Fruit fly (Drosophila melanogaster) whole organism, embryonic: ENCODE results near the gene alphaTub84B.

ENCODE experiments used
- Abd-B ChIP-seq: fragments of 200-800 bp; sonication (Bioruptor generic); optimal IDR thresholded peaks from 2 replicates; lab custom pipeline; 2018; ENCODE audit warnings: missing biosample characterization, mild to moderate bottlenecking, missing genetic modification characterization, moderate library complexity
- CG10267 ChIP-seq: fragments of 200-800 bp; sonication (Bioruptor generic); optimal IDR thresholded peaks from 2 replicates; lab custom pipeline; 2018; ENCODE audit warnings: missing biosample characterization, mild to moderate bottlenecking, missing genetic modification characterization, moderate library complexity
- CG10462 ChIP-seq: fragments of 200-800 bp; sonication (Bioruptor generic); optimal IDR thresholded peaks from 2 replicates; lab custom pipeline; 2016; ENCODE audit warnings: missing biosample characterization, missing genetic modification characterization
- CG11456 ChIP-seq: fragments of 200-800 bp; sonication (Bioruptor generic); IDR thresholded peaks from 3 replicates; pipeline ENCODE4 v1.3.6; 2022; ENCODE audit warnings: missing biosample characterization, missing genetic modification characterization
- CG15479 ChIP-seq: fragments of 200-800 bp; sonication (Bioruptor generic); optimal IDR thresholded peaks from 3 replicates; lab custom pipeline; 2019; ENCODE audit warnings: missing biosample characterization, mild to moderate bottlenecking, missing genetic modification characterization, moderate library complexity
- CG17186 ChIP-seq: fragments of 200-800 bp; sonication (Bioruptor generic); optimal IDR thresholded peaks from 3 replicates; lab custom pipeline; 2017; ENCODE audit warnings: missing biosample characterization, missing genetic modification reagents, missing genetic modification characterization
- CG18619 ChIP-seq: fragments of 200-800 bp; sonication (Bioruptor generic); optimal IDR thresholded peaks from 3 replicates; lab custom pipeline; 2017; ENCODE audit warnings: missing biosample characterization, mild to moderate bottlenecking, missing genetic modification characterization
- CG31224 ChIP-seq: fragments of 200-800 bp; sonication (Bioruptor generic); IDR thresholded peaks from 2 replicates; pipeline ENCODE4 v1.3.6; 2022; ENCODE audit warnings: missing biosample characterization, missing genetic modification characterization
- CG31388 ChIP-seq: fragments of 200-800 bp; sonication (Bioruptor generic); optimal IDR thresholded peaks from 2 replicates; lab custom pipeline; 2016; ENCODE audit warnings: missing biosample characterization, missing genetic modification characterization
- CG34376 ChIP-seq: fragments of 200-800 bp; sonication (Bioruptor generic); optimal IDR thresholded peaks from 2 replicates; lab custom pipeline; 2018; ENCODE audit warnings: missing biosample characterization, mild to moderate bottlenecking, missing genetic modification characterization
- CG4617 ChIP-seq: fragments of 200-800 bp; sonication (Bioruptor generic); optimal IDR thresholded peaks from 3 replicates; lab custom pipeline; 2016; ENCODE audit warnings: missing biosample characterization, missing genetic modification characterization, borderline replicate concordance
- CG7372 ChIP-seq: fragments of 200-800 bp; sonication (Bioruptor generic); IDR thresholded peaks from 2 replicates; pipeline ENCODE4 v1.3.6; 2022; ENCODE audit warnings: missing biosample characterization, missing genetic modification characterization
- CG9437 ChIP-seq: fragments of 200-800 bp; sonication (Bioruptor generic); optimal IDR thresholded peaks from 2 replicates; lab custom pipeline; 2018; ENCODE audit warnings: missing biosample characterization, mild to moderate bottlenecking, missing genetic modification characterization
- CG9727 ChIP-seq: fragments of 200-800 bp; sonication (Bioruptor generic); optimal IDR thresholded peaks from 3 replicates; lab custom pipeline; 2017; ENCODE audit warnings: missing biosample characterization, mild to moderate bottlenecking, missing genetic modification characterization
- Deaf1 ChIP-seq: fragments of 200-800 bp; optimal IDR thresholded peaks from 3 replicates; lab custom pipeline; 2019; ENCODE audit warnings: missing biosample characterization, mild to moderate bottlenecking, missing genetic modification characterization, moderate library complexity
- ERR ChIP-seq: fragments of 200-800 bp; sonication (Bioruptor generic); optimal IDR thresholded peaks from 2 replicates; lab custom pipeline; 2016; ENCODE audit warnings: missing biosample characterization, missing genetic modification characterization
- Elba2 ChIP-seq: fragments of 200-800 bp; sonication (Bioruptor generic); optimal IDR thresholded peaks from 3 replicates; lab custom pipeline; 2016; ENCODE audit warnings: missing biosample characterization, missing genetic modification characterization
- Ets65A ChIP-seq: fragments of 200-800 bp; sonication (Bioruptor generic); peaks from one replicate; lab custom pipeline; 2016; ENCODE audit warnings: missing biosample characterization, missing genetic modification characterization
- Gsc ChIP-seq: fragments of 200-800 bp; sonication (Bioruptor generic); IDR thresholded peaks from 2 replicates; pipeline ENCODE4 v1.3.6; 2022; ENCODE audit warnings: missing biosample characterization, missing genetic modification characterization
- H2.0 ChIP-seq: fragments of 200-800 bp; sonication (Bioruptor generic); IDR thresholded peaks from 2 replicates; pipeline ENCODE4 v1.3.6; 2022; ENCODE audit warnings: missing biosample characterization, missing genetic modification characterization
- Hmx ChIP-seq: fragments of 200-800 bp; sonication (Bioruptor generic); optimal IDR thresholded peaks from 2 replicates; lab custom pipeline; 2016; ENCODE audit warnings: missing biosample characterization, missing genetic modification characterization
- Nf-YA ChIP-seq: fragments of 200-800 bp; sonication (Bioruptor generic); IDR thresholded peaks from 2 replicates; pipeline ENCODE4 v1.3.6; 2022; ENCODE audit warnings: missing biosample characterization, missing genetic modification characterization
- NfI ChIP-seq: fragments of 200-800 bp; sonication (Bioruptor generic); optimal IDR thresholded peaks from 3 replicates; lab custom pipeline; 2018; ENCODE audit warnings: missing biosample characterization, mild to moderate bottlenecking, missing genetic modification characterization, moderate library complexity
- Xbp1 ChIP-seq: fragments of 200-800 bp; sonication (Bioruptor generic); optimal IDR thresholded peaks from 3 replicates; lab custom pipeline; 2016; ENCODE audit warnings: missing biosample characterization, mild to moderate bottlenecking, missing genetic modification characterization
- crc ChIP-seq: fragments of 200-800 bp; sonication (Bioruptor generic); optimal IDR thresholded peaks from 2 replicates; lab custom pipeline; 2016; ENCODE audit warnings: missing biosample characterization, missing genetic modification characterization
- cwo ChIP-seq: fragments of 200-800 bp; sonication (Bioruptor generic); optimal IDR thresholded peaks from 3 replicates; lab custom pipeline; 2017; ENCODE audit warnings: missing biosample characterization, missing genetic modification characterization, mild to moderate bottlenecking, moderate library complexity, missing genetic modification reagents
- dysf ChIP-seq: fragments of 200-800 bp; sonication (Bioruptor generic); IDR thresholded peaks from 3 replicates; pipeline ENCODE4 v1.3.6; 2022; ENCODE audit warnings: missing biosample characterization, missing genetic modification characterization
- exex ChIP-seq: fragments of 200-800 bp; sonication (Bioruptor generic); optimal IDR thresholded peaks from 4 replicates; lab custom pipeline; 2018; ENCODE audit warnings: missing biosample characterization, mild to moderate bottlenecking, missing genetic modification characterization, moderate library complexity
- eyg ChIP-seq: fragments of 200-800 bp; sonication (Bioruptor generic); optimal IDR thresholded peaks from 3 replicates; lab custom pipeline; 2016; ENCODE audit warnings: missing biosample characterization, missing genetic modification characterization
- ind ChIP-seq: fragments of 200-800 bp; sonication (Bioruptor generic); optimal IDR thresholded peaks from 3 replicates; lab custom pipeline; 2016; ENCODE audit warnings: missing biosample characterization, missing genetic modification characterization
- pita ChIP-seq: fragments of 200-800 bp; sonication (Bioruptor generic); optimal IDR thresholded peaks from 2 replicates; lab custom pipeline; 2017; ENCODE audit warnings: missing biosample characterization, mild to moderate bottlenecking, missing genetic modification characterization
- repo ChIP-seq: fragments of 200-800 bp; sonication (Bioruptor generic); optimal IDR thresholded peaks from 2 replicates; lab custom pipeline; 2016; ENCODE audit warnings: missing biosample characterization, missing genetic modification characterization
- run ChIP-seq: fragments of 200-800 bp; sonication (Bioruptor generic); optimal IDR thresholded peaks from 3 replicates; lab custom pipeline; 2018; ENCODE audit warnings: missing biosample characterization, mild to moderate bottlenecking, missing genetic modification characterization
- sug ChIP-seq: fragments of 200-800 bp; optimal IDR thresholded peaks from 2 replicates; lab custom pipeline; 2019; ENCODE audit warnings: missing biosample characterization, mild to moderate bottlenecking, missing genetic modification characterization, moderate library complexity
- tin ChIP-seq: fragments of 200-800 bp; sonication (Bioruptor generic); optimal IDR thresholded peaks from 3 replicates; lab custom pipeline; 2016; ENCODE audit warnings: missing biosample characterization, missing genetic modification characterization
- toy ChIP-seq: fragments of 200-800 bp; sonication (Bioruptor generic); IDR thresholded peaks from 2 replicates; pipeline ENCODE4 v1.3.6; 2022; ENCODE audit warnings: missing biosample characterization, missing genetic modification characterization
- z ChIP-seq: fragments of 200-800 bp; sonication (Bioruptor generic); IDR thresholded peaks from 3 replicates; pipeline ENCODE4 v1.3.6; 2022; ENCODE audit warnings: missing biosample characterization, missing genetic modification characterization
- zf30C ChIP-seq: fragments of 200-800 bp; sonication (Bioruptor generic); optimal IDR thresholded peaks from 3 replicates; lab custom pipeline; 2018; ENCODE audit warnings: missing biosample characterization, mild to moderate bottlenecking, missing genetic modification characterization

Gene alphaTub84B

DNA sequence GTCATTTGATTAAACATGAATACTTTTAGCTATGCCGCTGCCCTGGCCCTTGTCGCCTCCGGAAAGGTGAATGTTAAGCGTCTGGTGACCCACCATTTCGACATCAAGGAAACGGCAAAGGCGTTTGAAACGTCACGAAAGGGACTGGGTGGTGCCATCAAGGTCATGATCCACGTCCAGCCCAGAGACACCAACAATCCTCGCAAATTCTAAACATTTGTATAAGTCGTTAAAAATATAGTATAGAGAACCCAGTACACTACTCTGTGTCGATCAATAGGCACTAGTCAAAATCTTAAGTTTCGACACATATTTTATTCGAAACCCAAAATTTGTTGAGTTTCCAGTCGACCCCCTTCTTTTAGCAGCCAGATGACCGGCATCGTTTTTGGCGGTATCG, 32.1 kb upstream of the alphaTub84B start, which contains the start of gene CG1979:
Gene CG1979, plus strand, starts transcription at position 301 of the 400 bp plus-strand sequence.
- TF ChIP-seq Abd-B (GFP tag; lab: Kevin White, UChicago) (no peak), z (GFP tag; lab: Robert Waterston, UW) (no peak), CG10267 (no peak), CG7372 (GFP tag; lab: Robert Waterston, UW) (no peak), Elba2 (GFP tag; lab: Kevin White, UChicago) (no peak), Ets65A (GFP tag; lab: Kevin White, UChicago) (no peak), pita (GFP tag; lab: Kevin White, UChicago) (no peak), run (tag; lab: Kevin White, UChicago) (no peak), eyg (no peak), CG15479 (no peak), Gsc (no peak)

DNA sequence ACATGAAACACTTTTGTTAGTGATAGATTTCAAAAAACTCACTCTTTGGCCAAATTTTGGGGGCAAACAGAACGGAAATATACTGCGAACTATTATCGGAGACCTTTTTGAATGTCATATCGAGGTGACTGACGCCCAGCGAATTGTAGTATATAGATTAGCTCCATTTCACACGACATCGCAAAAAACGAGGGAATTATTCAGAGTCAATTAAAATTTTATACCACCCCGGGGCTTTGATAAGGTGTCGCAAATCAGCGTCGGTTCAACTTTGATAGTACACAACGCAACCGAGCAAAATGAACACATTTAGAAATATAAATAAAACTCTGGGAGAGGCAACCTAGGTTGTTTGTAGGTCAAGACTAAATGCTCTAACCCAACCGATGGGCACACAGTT, 28.4 kb upstream of the alphaTub84B start:
- peak; percentile 69 for TF ChIP-seq exex (tag; lab: Kevin White, UChicago)
- no peak for TF ChIP-seq Deaf1 (tag; lab: Kevin White, UChicago)
- TF ChIP-seq CG17186, result no peak
- TF ChIP-seq cwo (GFP tag; lab: Kevin White, UChicago), result peak; percentile 59
- no peak for TF ChIP-seq CG31388 (GFP tag; lab: Kevin White, UChicago)
- peak; percentile 11 for TF ChIP-seq CG34376
- TF ChIP-seq ERR (GFP tag; lab: Kevin White, UChicago), result peak; percentile 70
- no peak for TF ChIP-seq CG31224 (GFP tag; lab: Robert Waterston, UW)
- no peak for TF ChIP-seq toy
- peak; percentile 94 for TF ChIP-seq sug

DNA sequence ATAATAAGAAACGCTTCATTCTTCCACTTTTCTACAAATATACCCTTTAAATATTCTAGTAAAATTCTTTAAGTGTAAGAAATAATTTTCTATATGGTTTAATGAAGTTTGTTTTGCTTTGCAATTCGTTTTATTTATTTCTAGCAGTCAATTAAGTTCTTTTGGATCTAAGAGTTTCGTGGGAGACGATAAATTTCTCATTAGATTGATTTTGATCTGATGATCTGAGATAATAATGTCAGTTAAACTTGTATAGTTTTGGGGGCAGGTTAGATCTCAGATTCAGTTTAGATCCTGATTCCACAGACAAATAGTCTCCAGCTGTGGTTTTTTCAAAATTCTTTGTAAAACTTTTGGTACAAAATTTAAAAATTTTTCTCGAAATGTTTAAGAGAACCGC, 27.4 kb upstream of the alphaTub84B start, which contains the start of gene dj:
Gene dj, plus strand, starts transcription at position 301 of the 400 bp plus-strand sequence.
- TF ChIP-seq CG4617 (no peak), Nf-YA (no peak), Hmx (GFP tag; lab: Kevin White, UChicago) (no peak), ind (no peak), CG9437 (GFP tag; lab: Kevin White, UChicago) (no peak), sug (no peak), CG9727 (GFP tag; lab: Kevin White, UChicago) (no peak), H2.0 (GFP tag; lab: Robert Waterston, UW) (no peak), tin (GFP tag; lab: Kevin White, UChicago) (no peak), dysf (GFP tag; lab: Robert Waterston, UW) (no peak), CG11456 (no peak), Xbp1 (GFP tag; lab: Kevin White, UChicago) (no peak), CG10462 (no peak), NfI (no peak), repo (no peak)

DNA sequence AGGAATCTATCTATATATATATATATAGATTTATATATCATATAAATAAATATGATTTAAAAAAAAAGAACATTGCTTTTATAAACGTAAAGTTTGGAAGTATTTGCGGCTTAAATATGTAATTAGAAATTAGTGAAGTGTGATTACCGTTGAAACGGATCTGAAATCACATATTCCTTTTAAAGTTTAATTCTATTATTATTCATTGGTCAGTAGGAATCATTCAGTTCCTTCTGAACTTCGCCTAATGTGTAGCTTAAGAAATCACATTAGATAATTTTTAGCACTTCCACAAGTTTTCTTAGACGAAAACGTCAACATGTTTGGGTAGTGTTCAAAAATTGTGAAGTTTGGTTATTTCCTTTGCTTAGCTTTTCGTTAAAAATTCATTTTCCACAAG, 25.9 kb upstream of the alphaTub84B start, which contains the start of gene djl:
Gene djl, plus strand, starts transcription at position 301 of the 400 bp plus-strand sequence.
- TF ChIP-seq CG18619 (GFP tag; lab: Kevin White, UChicago), result no peak
- TF ChIP-seq zf30C (GFP tag; lab: Kevin White, UChicago), result no peak
- TF ChIP-seq run (tag; lab: Kevin White, UChicago), result no peak
- no peak for TF ChIP-seq crc
- TF ChIP-seq, all 482 proteins: peak for 0
